Worm (Caenorhabditis elegans): ENCODE data around the gene T02G5.3.

DNA sequence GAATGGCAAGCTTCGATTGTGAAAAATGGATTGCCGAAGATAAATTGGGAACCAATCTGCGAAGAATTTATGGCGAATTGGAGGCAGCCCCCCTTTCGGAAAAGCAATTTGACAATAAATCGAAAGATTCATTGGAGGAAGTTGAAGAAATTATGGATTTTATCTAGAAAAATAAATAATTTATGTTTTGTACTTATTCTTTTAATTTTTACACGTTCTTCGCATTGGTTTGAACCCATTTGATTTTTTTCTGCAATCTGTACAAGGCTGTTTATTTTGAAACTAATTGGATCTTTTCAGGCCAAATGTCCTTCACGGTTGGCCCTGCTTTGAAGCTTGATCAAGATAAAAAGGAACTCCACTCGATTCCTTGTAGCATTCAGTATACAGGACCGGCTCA, 40.2 kb upstream of the T02G5.3 start, which contains the start of gene ZK1127.13:
- TF ChIP-seq pha-4 (tag; optimal IDR thresholded peaks at IDR 0.05) (no peak), nhr-76 (tag; optimal IDR thresholded peaks at IDR 0.05) (no peak), nhr-28 (tag; optimal IDR thresholded peaks at IDR 0.05) (no peak), ztf-11 (tag; optimal IDR thresholded peaks at IDR 0.05) (no peak), elt-3 (tag; optimal IDR thresholded peaks at IDR 0.05) (no peak), nhr-237 (tag; optimal IDR thresholded peaks at IDR 0.05) (no peak), ceh-83 (GFP tag; optimal IDR thresholded peaks at IDR 0.05) (no peak), zip-8 (tag; optimal IDR thresholded peaks at IDR 0.05) (no peak), sptf-1 (tag; optimal IDR thresholded peaks at IDR 0.05) (no peak), unc-39 (tag; optimal IDR thresholded peaks at IDR 0.05) (no peak)

Data from whole organism, mixed stage, embryonic.